Fruit fly (Drosophila melanogaster): ENCODE results near the gene Glys.

- no peak for TF ChIP-seq psq (optimal IDR thresholded peaks at IDR 0.05)
- TF ChIP-seq ttk (optimal IDR thresholded peaks at IDR 0.05), result no peak
- no peak for TF ChIP-seq h (optimal IDR thresholded peaks at IDR 0.05)
- TF ChIP-seq Myc (optimal IDR thresholded peaks at IDR 0.05), result no peak
Observed at dm6 chr3R:15146408-15147037, 808 bp downstream of the Glys start.

Measured in Kc167 (cell line).